Worm (Caenorhabditis elegans) whole organism, early embryonic: Measurements from ENCODE around the gene chil-19.

ENCODE experiments used
- B0310.2 ChIP-seq: sonication (generic microtip); optimal IDR thresholded peaks from 2 replicates; lab custom pipeline; 2016; ENCODE audit warnings: mild to moderate bottlenecking, missing genetic modification characterization, missing compliant biosample characterization
- F13C5.2 ChIP-seq: sonication (generic microtip); optimal IDR thresholded peaks from 2 replicates; lab custom pipeline; 2017; ENCODE audit warnings: mild to moderate bottlenecking, missing genetic modification characterization, inconsistent platforms, missing compliant biosample characterization
- aly-1 ChIP-seq: sonication (generic microtip); optimal IDR thresholded peaks from 2 replicates; lab custom pipeline; 2016; ENCODE audit warnings: missing genetic modification characterization, missing compliant biosample characterization
- ama-1 ChIP-seq: fragments of 150-350 bp; optimal IDR thresholded peaks from 2 replicates; lab custom pipeline; 2014
- ceh-13 ChIP-seq: fragments of 200-800 bp; sonication (Bioruptor generic); optimal IDR thresholded peaks from 2 replicates; lab custom pipeline; 2018; ENCODE audit warnings: mild to moderate bottlenecking, missing genetic modification characterization, missing compliant biosample characterization
- ceh-36 ChIP-seq: sonication (generic microtip); optimal IDR thresholded peaks from 2 replicates; lab custom pipeline; 2016; ENCODE audit warnings: missing genetic modification characterization, inconsistent platforms, missing compliant biosample characterization
- ets-7 ChIP-seq: sonication (generic microtip); optimal IDR thresholded peaks from 2 replicates; lab custom pipeline; 2016; ENCODE audit warnings: missing genotype, missing genetic modification characterization, missing compliant biosample characterization
- flt-1 ChIP-seq: fragments of 200-800 bp; sonication (Bioruptor generic); IDR thresholded peaks from 2 replicates; pipeline ENCODE4 v1.3.6; 2022; ENCODE audit warnings: missing genetic modification characterization, missing compliant biosample characterization
- hmbx-1 ChIP-seq: sonication (generic microtip); optimal IDR thresholded peaks from 2 replicates; lab custom pipeline; 2016; ENCODE audit warnings: mild to moderate bottlenecking, missing genetic modification characterization, missing compliant biosample characterization
- hmg-4 ChIP-seq: fragments of 200-800 bp; sonication (Bioruptor generic); optimal IDR thresholded peaks from 2 replicates; lab custom pipeline; 2018; ENCODE audit warnings: mild to moderate bottlenecking, missing genetic modification characterization, missing compliant biosample characterization
- hnd-1 ChIP-seq: sonication (generic microtip); optimal IDR thresholded peaks from 2 replicates; lab custom pipeline; 2016; ENCODE audit warnings: missing genetic modification characterization, missing compliant biosample characterization
- pes-1 ChIP-seq: fragments of 200-800 bp; sonication (Bioruptor generic); IDR thresholded peaks from 2 replicates; pipeline ENCODE4 v1.3.6; 2022; ENCODE audit warnings: missing genetic modification reagents, missing genetic modification characterization, missing compliant biosample characterization
- scrt-1 ChIP-seq: fragments of 200-800 bp; sonication (Bioruptor generic); IDR thresholded peaks from 2 replicates; pipeline ENCODE4 v1.3.6; 2022; ENCODE audit warnings: missing genetic modification characterization, missing compliant biosample characterization
- sea-1 ChIP-seq: fragments of 200-800 bp; sonication (Bioruptor generic); conservative IDR thresholded peaks from 2 replicates; pipeline ENCODE4 v1.3.6; 2022; ENCODE audit warnings: missing genetic modification characterization, missing compliant biosample characterization
- tbx-11 ChIP-seq: fragments of 200-800 bp; sonication (Bioruptor generic); IDR thresholded peaks from 2 replicates; pipeline ENCODE4 v1.3.6; 2022; ENCODE audit warnings: missing genetic modification characterization, missing compliant biosample characterization
- tbx-37 ChIP-seq: fragments of 200-800 bp; sonication (Bioruptor generic); conservative IDR thresholded peaks from 2 replicates; pipeline ENCODE4 v1.3.6; 2022; ENCODE audit warnings: missing genetic modification reagents, missing genetic modification characterization, missing compliant biosample characterization
- tra-4 ChIP-seq: sonication (generic microtip); optimal IDR thresholded peaks from 2 replicates; lab custom pipeline; 2017; ENCODE audit warnings: missing genetic modification characterization, missing compliant biosample characterization

chil-19 gene

DNA sequence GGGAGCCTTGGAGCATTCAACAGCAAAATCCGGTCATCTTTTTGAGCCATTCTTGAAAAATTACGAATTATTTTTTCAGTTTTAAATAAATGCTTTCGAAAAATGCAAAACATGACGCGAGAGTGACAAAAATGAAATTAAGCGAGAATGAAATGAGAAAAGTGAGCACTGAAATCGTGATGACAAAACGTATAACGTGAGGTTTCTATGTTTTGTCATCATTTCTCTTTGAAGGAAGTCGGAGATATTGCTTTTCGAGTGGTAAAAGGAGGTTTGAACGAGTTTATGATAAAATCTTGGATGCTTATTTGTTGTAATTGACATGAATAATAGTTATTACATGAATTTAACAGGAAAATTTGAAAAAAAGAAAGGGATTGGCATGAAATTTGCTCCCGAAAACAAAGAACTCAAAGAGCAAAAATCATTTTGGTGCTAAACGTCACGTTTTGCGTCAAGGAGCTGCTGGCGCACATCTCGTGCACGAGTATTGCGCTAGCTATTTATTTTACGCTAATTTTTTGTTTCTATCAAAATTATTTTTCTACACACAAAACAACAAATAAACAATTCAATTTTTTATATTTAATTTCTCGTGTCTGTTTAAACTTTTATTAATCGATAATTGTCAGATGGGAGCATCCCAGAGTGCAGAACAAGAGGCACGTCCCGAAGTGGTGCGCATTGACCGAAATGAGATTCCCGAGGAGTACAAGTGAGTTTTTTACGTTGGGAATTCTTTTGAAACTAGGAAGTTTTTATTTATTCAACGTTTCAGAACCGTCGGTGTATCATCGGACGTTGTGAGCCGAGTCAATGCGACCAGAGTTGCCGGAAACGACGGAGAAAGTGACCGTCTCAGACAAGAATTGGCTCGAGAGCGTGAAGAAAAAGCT, 37.6 kb downstream of the chil-19 start, which contains the start of the genes gss-1 and chch-3:
Gene gss-1, minus strand, starts transcription at position 51 of the 896 bp plus-strand sequence.
Gene chch-3, plus strand, starts transcription at position 633 of the 896 bp plus-strand sequence.
- no peak for TF ChIP-seq hmbx-1 (tag; lab: Kevin White, UChicago)
- no peak for TF ChIP-seq ceh-13 (GFP tag; lab: Kevin White, UChicago)
- no peak for TF ChIP-seq hnd-1 (tag; lab: Kevin White, UChicago)
- no peak for TF ChIP-seq tbx-11 (GFP tag; lab: Robert Waterston, UW)
- TF ChIP-seq pes-1 (GFP tag; lab: Robert Waterston, UW), result no peak
- no peak for TF ChIP-seq ama-1 (lab: Kevin White, UChicago)
- no peak for TF ChIP-seq sea-1
- no peak for TF ChIP-seq hmg-4 (GFP tag; lab: Kevin White, UChicago)
- no peak for TF ChIP-seq F13C5.2 (tag; lab: Kevin White, UChicago)
- TF ChIP-seq B0310.2 (tag; lab: Kevin White, UChicago), result no peak
- no peak for TF ChIP-seq flt-1

DNA sequence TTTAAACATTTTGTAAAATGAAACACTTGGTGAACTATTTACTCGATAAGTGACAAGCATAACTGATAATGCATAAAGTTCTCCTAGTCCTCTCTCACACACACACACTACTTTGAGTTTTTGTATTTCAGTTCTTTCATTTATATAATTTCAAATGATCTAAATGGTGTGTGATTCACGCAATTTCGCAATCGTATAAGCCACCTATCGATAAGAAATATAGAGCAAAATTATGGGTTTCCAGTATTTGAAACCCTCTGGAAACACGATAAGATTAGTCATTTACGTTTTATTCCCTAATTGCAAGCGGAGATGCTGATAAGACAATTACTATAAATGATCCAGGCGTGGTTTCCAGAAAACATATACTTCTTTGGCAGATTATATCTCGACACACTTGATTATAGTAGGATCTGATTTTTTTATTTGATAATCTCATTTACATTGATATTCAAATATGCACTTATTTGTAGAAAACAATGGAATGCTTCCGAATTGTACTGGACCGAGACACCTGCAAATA, 42.1 kb downstream of the chil-19 start, which contains the start of gene arrd-3:
Gene arrd-3, plus strand, starts transcription at position 473 of the 523 bp plus-strand sequence.
- TF ChIP-seq B0310.2 (tag; lab: Kevin White, UChicago), result no peak

DNA sequence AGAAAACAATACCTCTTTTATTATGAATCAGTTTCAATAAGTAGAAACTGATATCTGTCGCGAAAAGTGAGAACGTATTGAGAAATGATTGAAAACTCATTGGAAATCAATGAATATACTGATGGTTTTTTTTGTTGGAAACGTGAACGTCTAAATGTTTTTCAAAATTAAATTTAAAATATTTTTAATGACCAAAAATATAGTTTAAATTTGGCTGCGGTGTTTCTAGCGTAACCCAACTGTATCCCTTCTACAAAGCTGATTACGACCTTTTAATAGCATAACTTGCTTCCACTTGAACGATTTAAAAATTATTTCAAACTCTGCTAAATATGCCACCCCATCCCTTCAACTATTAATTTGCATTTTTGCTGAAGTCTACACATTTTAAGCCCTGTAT, 42.7 kb downstream of the chil-19 start, which contains the start of gene M176.9:
Gene M176.9, minus strand, starts transcription at position 101 of the 400 bp plus-strand sequence.
- no peak for TF ChIP-seq hnd-1 (tag; lab: Kevin White, UChicago)
- no peak for TF ChIP-seq ceh-13 (GFP tag; lab: Kevin White, UChicago)
- no peak for TF ChIP-seq F13C5.2 (tag; lab: Kevin White, UChicago)
- TF ChIP-seq tbx-37, result no peak
- TF ChIP-seq hmbx-1 (tag; lab: Kevin White, UChicago), result no peak
- no peak for TF ChIP-seq aly-1 (tag; lab: Kevin White, UChicago)
- TF ChIP-seq hmg-4 (GFP tag; lab: Kevin White, UChicago), result no peak
- no peak for TF ChIP-seq B0310.2 (tag; lab: Kevin White, UChicago)
- no peak for TF ChIP-seq scrt-1 (GFP tag; lab: Robert Waterston, UW)
- TF ChIP-seq ceh-36, result no peak
- TF ChIP-seq sea-1, result no peak
- TF ChIP-seq pes-1 (GFP tag; lab: Robert Waterston, UW), result no peak
- TF ChIP-seq tbx-11 (GFP tag; lab: Robert Waterston, UW), result no peak

DNA sequence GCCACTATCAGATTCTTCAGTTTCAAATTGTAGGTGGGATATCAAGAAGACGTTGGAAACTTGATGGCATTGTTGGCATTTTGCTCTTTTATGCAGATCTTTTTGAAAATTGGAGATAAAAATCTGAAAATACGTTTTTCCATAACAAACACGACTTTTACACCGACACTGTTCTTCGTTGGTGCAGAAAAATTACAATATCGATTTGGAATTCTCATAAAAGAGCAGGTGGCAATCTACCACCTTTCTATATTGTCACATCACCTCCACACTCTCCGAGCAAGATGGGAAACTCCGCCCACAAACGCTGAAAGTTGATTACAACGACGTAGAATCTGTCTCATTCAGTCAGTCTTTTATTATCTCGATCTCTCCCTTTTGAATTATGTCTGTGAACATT, 46.7 kb downstream of the chil-19 start, which contains the start of gene arrd-2:
Gene arrd-2, plus strand, starts transcription at position 301 of the 400 bp plus-strand sequence.
- no peak for TF ChIP-seq ceh-36
- TF ChIP-seq aly-1 (tag; lab: Kevin White, UChicago), result no peak
- TF ChIP-seq ama-1 (lab: Kevin White, UChicago), result no peak
- TF ChIP-seq hnd-1 (tag; lab: Kevin White, UChicago), result no peak
- no peak for TF ChIP-seq sea-1

DNA sequence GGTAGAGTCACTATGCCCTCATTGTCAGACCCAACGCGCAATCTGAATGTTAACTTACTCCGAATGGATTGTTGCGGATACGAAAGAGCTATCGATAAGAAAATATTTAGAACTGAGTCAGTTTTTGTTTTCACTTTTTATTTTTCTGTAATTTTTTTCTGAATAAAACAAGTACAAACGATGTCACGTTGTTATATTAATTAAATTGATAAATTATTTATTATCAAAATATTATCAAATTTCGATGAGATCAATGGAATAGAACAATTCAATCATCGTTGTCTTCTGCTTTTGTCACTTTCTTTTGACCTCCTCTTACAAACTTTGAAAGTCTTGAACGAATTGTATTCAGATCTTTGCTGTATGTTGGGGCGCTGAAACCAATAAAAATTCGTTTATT, 47.2 kb downstream of the chil-19 start, which contains the start of gene mpz-6:
Gene mpz-6, minus strand, starts transcription at position 101 of the 400 bp plus-strand sequence.
- TF ChIP-seq ama-1 (lab: Kevin White, UChicago), result no peak
- TF ChIP-seq B0310.2 (tag; lab: Kevin White, UChicago), result no peak
- TF ChIP-seq hmbx-1 (tag; lab: Kevin White, UChicago), result no peak
- TF ChIP-seq ceh-13 (GFP tag; lab: Kevin White, UChicago), result no peak
- TF ChIP-seq tbx-37, result no peak
- no peak for TF ChIP-seq hmg-4 (GFP tag; lab: Kevin White, UChicago)
- TF ChIP-seq ets-7 (tag; lab: Kevin White, UChicago), result no peak
- TF ChIP-seq tbx-11 (GFP tag; lab: Robert Waterston, UW), result no peak
- TF ChIP-seq F13C5.2 (tag; lab: Kevin White, UChicago), result no peak
- no peak for TF ChIP-seq aly-1 (tag; lab: Kevin White, UChicago)
- no peak for TF ChIP-seq pes-1 (GFP tag; lab: Robert Waterston, UW)
- no peak for TF ChIP-seq flt-1
- TF ChIP-seq ceh-36, result no peak
- no peak for TF ChIP-seq scrt-1 (GFP tag; lab: Robert Waterston, UW)
- no peak for TF ChIP-seq tra-4 (tag; lab: Kevin White, UChicago)
- no peak for TF ChIP-seq sea-1
- TF ChIP-seq hnd-1 (tag; lab: Kevin White, UChicago), result no peak

DNA sequence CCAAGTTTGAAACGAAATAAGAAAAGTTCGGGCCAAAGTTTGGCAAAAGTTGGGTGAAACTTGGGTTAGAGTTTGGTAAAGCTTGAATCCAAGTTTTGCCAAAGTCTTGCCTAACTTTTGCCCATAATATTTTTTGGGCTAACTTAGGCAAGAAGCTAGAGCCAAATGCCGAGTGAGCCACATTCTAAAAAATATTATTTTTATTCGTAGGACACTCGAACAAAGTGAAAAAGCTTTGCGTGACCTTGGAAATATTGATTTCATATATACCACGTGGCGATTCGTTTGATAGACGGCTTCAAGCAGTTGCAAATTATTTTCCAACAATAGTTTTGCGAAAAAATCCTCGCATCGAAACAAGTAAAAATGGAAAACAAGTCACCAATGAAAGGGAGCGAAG, 50.4 kb downstream of the chil-19 start, which contains the start of gene Y51B9A.5:
Gene Y51B9A.5, plus strand, starts transcription at position 301 of the 400 bp plus-strand sequence.
- TF ChIP-seq ama-1 (lab: Kevin White, UChicago), result no peak
- no peak for TF ChIP-seq ets-7 (tag; lab: Kevin White, UChicago)
- no peak for TF ChIP-seq scrt-1 (GFP tag; lab: Robert Waterston, UW)
- TF ChIP-seq tra-4 (tag; lab: Kevin White, UChicago), result no peak
- no peak for TF ChIP-seq tbx-37
- no peak for TF ChIP-seq B0310.2 (tag; lab: Kevin White, UChicago)
- TF ChIP-seq ceh-13 (GFP tag; lab: Kevin White, UChicago), result no peak
- TF ChIP-seq flt-1, result no peak
- no peak for TF ChIP-seq F13C5.2 (tag; lab: Kevin White, UChicago)
- no peak for TF ChIP-seq hmbx-1 (tag; lab: Kevin White, UChicago)
- TF ChIP-seq ceh-36, result no peak
- no peak for TF ChIP-seq tbx-11 (GFP tag; lab: Robert Waterston, UW)
- TF ChIP-seq hmg-4 (GFP tag; lab: Kevin White, UChicago), result no peak
- no peak for TF ChIP-seq aly-1 (tag; lab: Kevin White, UChicago)

DNA sequence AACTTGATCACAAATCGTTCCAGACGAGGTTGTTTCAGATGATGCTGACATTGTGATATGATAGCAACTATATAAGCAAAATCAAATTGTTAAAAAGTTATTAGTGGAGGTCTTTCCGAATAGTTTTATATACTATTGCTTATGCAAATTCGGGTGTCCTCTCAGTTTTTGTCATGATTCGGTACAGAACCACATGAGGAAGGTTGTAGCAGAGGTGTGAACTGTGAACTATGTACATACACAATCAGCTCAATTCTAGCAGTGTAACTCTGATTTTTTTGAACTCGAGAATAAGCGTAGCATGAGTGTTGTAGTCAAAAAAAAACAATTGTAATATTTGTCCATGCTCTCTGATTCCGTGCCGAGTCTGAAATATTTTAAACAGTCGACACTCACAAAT, 51.1 kb downstream of the chil-19 start, which contains the start of gene Y51B9A.6:
Gene Y51B9A.6, minus strand, starts transcription at position 101 of the 400 bp plus-strand sequence.
- TF ChIP-seq tbx-37 (no peak), tbx-11 (GFP tag; lab: Robert Waterston, UW) (no peak), ceh-36 (no peak), tra-4 (tag; lab: Kevin White, UChicago) (no peak), pes-1 (GFP tag; lab: Robert Waterston, UW) (no peak), hmg-4 (GFP tag; lab: Kevin White, UChicago) (no peak), flt-1 (no peak), hmbx-1 (tag; lab: Kevin White, UChicago) (no peak), aly-1 (tag; lab: Kevin White, UChicago) (no peak), ama-1 (lab: Kevin White, UChicago) (no peak)
